Worm (Caenorhabditis elegans) whole organism, late embryonic: ENCODE results near the gene rabr-4.

Source experiments
- C38D4.7 ChIP-seq: fragments of 200-800 bp; sonication (Bioruptor generic); optimal IDR thresholded peaks from 2 replicates; lab custom pipeline; 2018; ENCODE audit warnings: mild to moderate bottlenecking, missing genetic modification characterization, moderate library complexity, missing compliant biosample characterization
- ahr-1 ChIP-seq: sonication (generic microtip); optimal IDR thresholded peaks from 2 replicates; lab custom pipeline; 2016; ENCODE audit warnings: missing genetic modification characterization, missing compliant biosample characterization
- ama-1 ChIP-seq: fragments of 150-350 bp; optimal IDR thresholded peaks from 2 replicates; lab custom pipeline; 2014
- ceh-14 ChIP-seq: sonication (generic microtip); optimal IDR thresholded peaks from 2 replicates; lab custom pipeline; 2016; ENCODE audit warnings: missing genotype, missing genetic modification characterization, missing compliant biosample characterization
- ceh-22 ChIP-seq: sonication (generic microtip); optimal IDR thresholded peaks from 2 replicates; lab custom pipeline; 2017; ENCODE audit warnings: missing biosample characterization, missing genetic modification characterization
- ceh-9 ChIP-seq: sonication (generic microtip); optimal IDR thresholded peaks from 2 replicates; lab custom pipeline; 2016; ENCODE audit warnings: mild to moderate bottlenecking, missing genetic modification characterization, inconsistent platforms, missing compliant biosample characterization
- nhr-11 ChIP-seq: fragments of 150-350 bp; optimal IDR thresholded peaks from 2 replicates; lab custom pipeline; 2014; ENCODE audit warnings: missing biosample characterization, missing genetic modification characterization
- tbx-7 ChIP-seq: sonication (generic microtip); optimal IDR thresholded peaks from 2 replicates; lab custom pipeline; 2016; ENCODE audit warnings: missing genotype, missing genetic modification characterization, missing compliant biosample characterization

- TF ChIP-seq ceh-14 (no peak), ceh-22 (no peak), ahr-1 (tag; lab: Kevin White, UChicago) (no peak), C38D4.7 (GFP tag; lab: Kevin White, UChicago) (no peak), nhr-11 (no peak), ceh-9 (tag; lab: Kevin White, UChicago) (no peak), ama-1 (lab: Kevin White, UChicago) (no peak), tbx-7 (tag; lab: Kevin White, UChicago) (no peak)
Measured at ce11 chrV:16198016-16198415, 3.3 kb downstream of the rabr-4 start, which contains the start of gene F11A5.5.
